Fruit fly (Drosophila melanogaster): ENCODE results near the gene CG14995.

CG14995 gene

dm6 chr3L:4115107-4115506, 12.1 kb upstream of the CG14995 start:
- TF ChIP-seq spab (GFP tag; optimal IDR thresholded peaks at IDR 0.05) = no peak
- TF ChIP-seq svp (GFP tag) = peak; percentile 97

dm6 chr3L:4113998-4114397, 10.9 kb upstream of the CG14995 start:
- no peak for TF ChIP-seq acj6 (GFP tag; optimal IDR thresholded peaks at IDR 0.05)
- peak; percentile 64 for TF ChIP-seq svp (GFP tag)

DNA sequence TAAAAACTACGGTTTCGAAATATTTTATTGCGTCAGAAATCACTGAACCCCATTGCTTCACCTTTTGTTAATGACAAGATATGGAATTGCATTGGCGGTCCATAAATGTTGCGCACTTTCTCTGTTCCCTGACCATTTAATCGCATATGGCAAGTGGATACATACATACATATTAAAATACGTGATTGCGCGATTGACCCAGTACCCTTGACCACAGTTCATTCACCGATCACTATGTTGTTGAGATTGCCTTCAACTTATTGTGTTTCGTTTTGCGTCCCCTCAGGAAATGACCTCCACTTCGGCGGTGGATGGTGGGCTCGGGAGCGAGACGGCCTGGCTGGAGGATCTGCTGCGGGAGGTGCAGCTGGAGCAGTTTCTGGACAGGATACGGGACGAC, 7.2 kb upstream of the CG14995 start:
- TF ChIP-seq CG4318 (GFP tag; optimal IDR thresholded peaks at IDR 0.05) (no peak), CG32006 (GFP tag; optimal IDR thresholded peaks at IDR 0.05) (no peak), CG10631 (GFP tag; optimal IDR thresholded peaks at IDR 0.05) (no peak), fd85E (GFP tag; optimal IDR thresholded peaks at IDR 0.05) (no peak), svp (GFP tag) (peak; percentile 82), Hr38 (GFP tag; optimal IDR thresholded peaks at IDR 0.05) (no peak), CG10669 (GFP tag; optimal IDR thresholded peaks at IDR 0.05) (no peak), CG6808 (GFP tag; optimal IDR thresholded peaks at IDR 0.05) (no peak), CG6163 (GFP tag; IDR thresholded peaks at IDR 0.05) (no peak), CG7368 (GFP tag; optimal IDR thresholded peaks at IDR 0.05) (no peak), vri (GFP tag; optimal IDR thresholded peaks at IDR 0.05) (peak; percentile 2), lz (GFP tag; optimal IDR thresholded peaks at IDR 0.05) (no peak)

DNA sequence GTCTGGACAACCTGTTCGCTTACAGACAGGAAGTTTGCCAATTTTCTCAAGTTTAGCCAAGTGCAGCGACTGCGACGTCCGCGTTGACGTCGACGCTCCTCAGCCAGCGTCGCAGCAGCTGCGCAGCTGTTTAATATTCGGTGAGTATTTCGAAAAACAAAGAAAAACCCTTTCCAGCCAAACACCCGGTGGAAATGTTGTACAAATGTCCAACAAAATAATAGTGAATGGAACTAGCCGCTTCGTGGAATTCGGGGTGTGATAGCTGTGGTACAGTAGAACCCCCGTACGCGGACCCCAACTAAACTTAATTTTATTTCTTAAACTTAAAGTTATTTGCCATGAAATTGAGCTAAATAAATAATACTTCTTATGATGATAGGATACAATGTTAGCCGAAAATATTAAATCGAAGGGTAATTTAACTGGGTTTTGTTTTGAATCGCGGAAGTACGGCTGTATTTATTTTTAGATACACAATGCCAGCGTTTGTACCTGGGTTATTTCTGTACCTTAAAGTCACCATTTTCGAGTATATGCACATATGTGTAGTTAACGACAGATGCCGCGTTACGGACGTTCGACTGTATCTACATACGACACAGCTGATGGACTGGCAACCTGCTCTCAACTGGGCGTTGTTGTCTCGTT, 5.9 kb upstream of the CG14995 start:
- TF ChIP-seq CG4318 (GFP tag; optimal IDR thresholded peaks at IDR 0.05) (peak; percentile 71), lz (GFP tag; optimal IDR thresholded peaks at IDR 0.05) (peak; percentile 49), Blimp-1 (GFP tag; optimal IDR thresholded peaks at IDR 0.05) (no peak), achi (GFP tag; optimal IDR thresholded peaks at IDR 0.05) (peak; percentile 68), svp (GFP tag) (peak; percentile 79), CG1621 (tag; optimal IDR thresholded peaks at IDR 0.05) (peak; percentile 0), Eip93F (GFP tag; optimal IDR thresholded peaks at IDR 0.05) (peak; percentile 26), Smox (GFP tag; optimal IDR thresholded peaks at IDR 0.05) (peak; percentile 21), Sox102F (GFP tag; optimal IDR thresholded peaks at IDR 0.05) (peak; percentile 61), Sox14 (GFP tag; optimal IDR thresholded peaks at IDR 0.05) (peak; percentile 55), fd59A (GFP tag; optimal IDR thresholded peaks at IDR 0.05) (peak; percentile 62), Lpt (GFP tag; optimal IDR thresholded peaks at IDR 0.05) (peak; percentile 44), CG8319 (GFP tag; optimal IDR thresholded peaks at IDR 0.05) (peak; percentile 40), CG11762 (GFP tag; optimal IDR thresholded peaks at IDR 0.05; ENCODE audit: insufficient read depth) (peak; percentile 56), esn (GFP tag; optimal IDR thresholded peaks at IDR 0.05) (peak; percentile 61), acj6 (GFP tag; optimal IDR thresholded peaks at IDR 0.05) (peak; percentile 75), CG6163 (GFP tag; IDR thresholded peaks at IDR 0.05) (peak; percentile 53; the same call in 2 of the 3 replicates), CG6808 (GFP tag; optimal IDR thresholded peaks at IDR 0.05) (peak; percentile 68), eg (GFP tag; IDR thresholded peaks at IDR 0.05) (peak; percentile 71; the same call in 2 of the 3 replicates), fd85E (GFP tag; optimal IDR thresholded peaks at IDR 0.05) (no peak), spab (GFP tag; optimal IDR thresholded peaks at IDR 0.05) (peak; percentile 62), CG9139 (GFP tag; optimal IDR thresholded peaks at IDR 0.05) (no peak), dac (GFP tag; optimal IDR thresholded peaks at IDR 0.05) (peak; percentile 51), CG31627 (GFP tag; optimal IDR thresholded peaks at IDR 0.05) (peak; percentile 59), cyc (GFP tag; optimal IDR thresholded peaks at IDR 0.05) (peak; percentile 52), CG3919 (GFP tag; optimal IDR thresholded peaks at IDR 0.05) (peak; percentile 74), topi (GFP tag; optimal IDR thresholded peaks at IDR 0.05) (peak; percentile 64), Eip78C (GFP tag) (peak; percentile 94), Gug (GFP tag; IDR thresholded peaks at IDR 0.05) (no peak; the same call in 1 of the 2 replicates), CG3032 (tag; optimal IDR thresholded peaks at IDR 0.05) (peak; percentile 69), Sox15 (GFP tag; optimal IDR thresholded peaks at IDR 0.05) (peak; percentile 36), CG7368 (GFP tag; optimal IDR thresholded peaks at IDR 0.05) (peak; percentile 37), Hr4 (GFP tag; optimal IDR thresholded peaks at IDR 0.05) (peak; percentile 88), CG11294 (GFP tag; IDR thresholded peaks at IDR 0.05) (peak; percentile 27; the same call in 1 of the 2 replicates), Hr38 (GFP tag; optimal IDR thresholded peaks at IDR 0.05) (no peak), CG10669 (GFP tag; optimal IDR thresholded peaks at IDR 0.05) (peak; percentile 59), ss (GFP tag; optimal IDR thresholded peaks at IDR 0.05) (peak; percentile 51 to 77), CG32006 (GFP tag; optimal IDR thresholded peaks at IDR 0.05) (peak; percentile 88), Ets21C (GFP tag; optimal IDR thresholded peaks at IDR 0.05) (peak; percentile 25), Ets96B (tag; optimal IDR thresholded peaks at IDR 0.05) (peak; percentile 53), CG6792 (GFP tag; optimal IDR thresholded peaks at IDR 0.05) (peak; percentile 39)
